Worm (Caenorhabditis elegans): ENCODE data around the gene thn-4.

The thn-4 gene

DNA sequence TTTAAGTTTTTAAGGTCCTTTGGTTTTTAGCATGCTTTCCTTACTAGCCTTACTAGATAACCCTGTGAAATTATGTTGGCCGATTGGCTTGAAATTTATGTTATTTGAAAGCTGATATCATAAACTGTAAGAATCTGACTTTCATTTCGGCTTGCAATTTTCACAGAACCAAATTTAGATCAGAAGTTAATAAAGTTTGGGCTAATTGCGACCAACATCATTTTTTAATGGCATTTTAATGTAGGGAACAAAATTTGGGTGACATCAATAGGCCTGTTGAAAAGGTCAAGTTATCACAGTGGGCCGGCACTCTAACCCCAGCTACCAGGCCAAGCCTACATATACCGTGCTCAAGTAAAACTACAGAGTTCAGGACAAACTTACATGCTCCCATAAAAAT lies 40.0 kb downstream of the thn-4 start:
- TF ChIP-seq tbx-37 (GFP tag; conservative IDR thresholded peaks at IDR 0.05) (no peak), hnd-1 (tag; optimal IDR thresholded peaks at IDR 0.05) (no peak), pes-1 (GFP tag; IDR thresholded peaks at IDR 0.05) (no peak), ama-1 (optimal IDR thresholded peaks at IDR 0.05) (no peak), tra-4 (tag; optimal IDR thresholded peaks at IDR 0.05) (no peak)

ce11 chrV:16829396-16829795 lies 41.9 kb downstream of the thn-4 start, which contains the start of gene srh-214:
Gene srh-214 (minus strand): TSS chrV:16829755.
- TF ChIP-seq flt-1 (GFP tag; IDR thresholded peaks at IDR 0.05) (no peak), ceh-13 (GFP tag; optimal IDR thresholded peaks at IDR 0.05) (no peak), sea-1 (GFP tag; conservative IDR thresholded peaks at IDR 0.05) (no peak), hmbx-1 (tag; optimal IDR thresholded peaks at IDR 0.05) (no peak), pes-1 (GFP tag; IDR thresholded peaks at IDR 0.05) (no peak), hnd-1 (tag; optimal IDR thresholded peaks at IDR 0.05) (no peak)

DNA sequence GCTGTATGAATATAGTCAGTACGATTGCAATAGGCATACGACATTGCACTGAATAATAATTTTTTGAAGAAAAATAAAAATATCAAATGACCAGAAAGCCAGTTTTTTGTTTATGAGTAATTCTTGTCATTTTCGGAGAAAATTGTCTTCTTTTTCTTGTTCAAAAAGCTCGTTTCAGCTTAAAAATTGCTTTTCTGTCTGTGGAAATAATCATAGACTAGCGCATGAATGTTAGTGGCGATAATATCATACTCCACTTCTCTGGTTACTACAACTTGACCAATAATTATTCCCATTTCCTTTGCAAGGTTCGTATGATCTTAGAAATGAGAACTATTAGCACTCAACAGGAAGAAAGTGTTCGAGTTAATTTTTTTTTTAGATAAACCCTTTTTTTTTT lies 43.8 kb downstream of the thn-4 start, which contains the start of gene srh-216:
TSS of gene srh-216 (minus strand) at position 101 of the 400 bp plus-strand sequence.
- no peak for TF ChIP-seq aly-1 (tag; optimal IDR thresholded peaks at IDR 0.05)
- no peak for TF ChIP-seq ceh-36 (tag; optimal IDR thresholded peaks at IDR 0.05)
- no peak for TF ChIP-seq hnd-1 (tag; optimal IDR thresholded peaks at IDR 0.05)
- no peak for TF ChIP-seq scrt-1 (GFP tag; IDR thresholded peaks at IDR 0.05)
- no peak for TF ChIP-seq ama-1 (optimal IDR thresholded peaks at IDR 0.05)
- TF ChIP-seq tra-4 (tag; optimal IDR thresholded peaks at IDR 0.05): no peak
- TF ChIP-seq flt-1 (GFP tag; IDR thresholded peaks at IDR 0.05): no peak
- no peak for TF ChIP-seq F13C5.2 (tag; optimal IDR thresholded peaks at IDR 0.05)
- no peak for TF ChIP-seq sea-1 (GFP tag; conservative IDR thresholded peaks at IDR 0.05)
- TF ChIP-seq ets-7 (tag; optimal IDR thresholded peaks at IDR 0.05): no peak
- TF ChIP-seq tbx-37 (GFP tag; conservative IDR thresholded peaks at IDR 0.05): no peak
- TF ChIP-seq B0310.2 (tag; optimal IDR thresholded peaks at IDR 0.05): no peak
- no peak for TF ChIP-seq ceh-13 (GFP tag; optimal IDR thresholded peaks at IDR 0.05)
- no peak for TF ChIP-seq tbx-11 (GFP tag; IDR thresholded peaks at IDR 0.05)
- no peak for TF ChIP-seq hmg-4 (GFP tag; optimal IDR thresholded peaks at IDR 0.05)
- TF ChIP-seq pes-1 (GFP tag; IDR thresholded peaks at IDR 0.05): no peak
- no peak for TF ChIP-seq hmbx-1 (tag; optimal IDR thresholded peaks at IDR 0.05)

ce11 chrV:16821270-16821737 lies 50.0 kb downstream of the thn-4 start, which contains the start of gene T20B3.14:
Gene T20B3.14 (minus strand): TSS chrV:16821320.
- TF ChIP-seq flt-1 (GFP tag; IDR thresholded peaks at IDR 0.05) (no peak), pes-1 (GFP tag; IDR thresholded peaks at IDR 0.05) (no peak), ama-1 (optimal IDR thresholded peaks at IDR 0.05) (no peak), B0310.2 (tag; optimal IDR thresholded peaks at IDR 0.05) (no peak), tbx-11 (GFP tag; IDR thresholded peaks at IDR 0.05) (no peak), hnd-1 (tag; optimal IDR thresholded peaks at IDR 0.05) (no peak), tra-4 (tag; optimal IDR thresholded peaks at IDR 0.05) (no peak), ceh-36 (tag; optimal IDR thresholded peaks at IDR 0.05) (no peak), tbx-37 (GFP tag; conservative IDR thresholded peaks at IDR 0.05) (no peak)
